Fruit fly (Drosophila melanogaster) whole organism, embryonic: Measurements from ENCODE around the gene CG31068.
A peak's percentile ranks its signal among the peaks of the same experiment; 100 is the strongest.

Experiments used
- Atf6 ChIP-seq: fragments of 200-800 bp; sonication (Bioruptor generic); IDR thresholded peaks from 2 replicates; pipeline ENCODE4 v1.3.6; 2022; ENCODE audit warnings: missing biosample characterization, missing genetic modification characterization
- Bdp1 ChIP-seq: fragments of 200-800 bp; sonication (Bioruptor generic); optimal IDR thresholded peaks from 3 replicates; lab custom pipeline; 2016; ENCODE audit warnings: missing biosample characterization, missing genetic modification characterization
- CG10274 ChIP-seq: fragments of 200-800 bp; sonication (Bioruptor generic); optimal IDR thresholded peaks from 3 replicates; lab custom pipeline; 2017; ENCODE audit warnings: missing biosample characterization, mild to moderate bottlenecking, missing genetic modification characterization
- CG10979 ChIP-seq: fragments of 200-800 bp; sonication (Bioruptor generic); optimal IDR thresholded peaks from 2 replicates; lab custom pipeline; 2018; ENCODE audit warnings: missing biosample characterization, mild to moderate bottlenecking, missing genetic modification characterization, moderate library complexity
- CG1603 ChIP-seq: fragments of 200-800 bp; sonication (Bioruptor generic); optimal IDR thresholded peaks from 2 replicates; lab custom pipeline; 2019; ENCODE audit warnings: missing biosample characterization, mild to moderate bottlenecking, missing genetic modification characterization, moderate library complexity
- CG17359 ChIP-seq: fragments of 200-800 bp; sonication (Bioruptor generic); optimal IDR thresholded peaks from 3 replicates; lab custom pipeline; 2018; ENCODE audit warnings: missing biosample characterization, mild to moderate bottlenecking, missing genetic modification characterization, moderate library complexity
- CG17802 ChIP-seq: fragments of 200-800 bp; sonication (Bioruptor generic); optimal IDR thresholded peaks from 2 replicates; lab custom pipeline; 2018; ENCODE audit warnings: missing biosample characterization, mild to moderate bottlenecking, missing genetic modification characterization, moderate library complexity
- CG1832 ChIP-seq: fragments of 200-800 bp; sonication (Bioruptor generic); optimal IDR thresholded peaks from 2 replicates; lab custom pipeline; 2017; ENCODE audit warnings: missing biosample characterization, mild to moderate bottlenecking, missing genetic modification characterization, inconsistent platforms
- CG18764 ChIP-seq: fragments of 200-800 bp; sonication (Bioruptor generic); optimal IDR thresholded peaks from 3 replicates; lab custom pipeline; 2016; ENCODE audit warnings: missing biosample characterization, missing genetic modification characterization
- CG2712 ChIP-seq: fragments of 200-800 bp; optimal IDR thresholded peaks from 3 replicates; lab custom pipeline; 2019; ENCODE audit warnings: missing biosample characterization, mild to moderate bottlenecking, missing genetic modification characterization, moderate library complexity
- CG3281 ChIP-seq: fragments of 200-800 bp; sonication (Bioruptor generic); optimal IDR thresholded peaks from 3 replicates; lab custom pipeline; 2017; ENCODE audit warnings: missing biosample characterization, mild to moderate bottlenecking, missing genetic modification characterization
- CG6175 ChIP-seq: fragments of 200-800 bp; sonication (Bioruptor generic); IDR thresholded peaks from 3 replicates; pipeline ENCODE4 v1.3.6; 2022; ENCODE audit warnings: missing biosample characterization, missing genetic modification characterization
- CG6272 ChIP-seq: fragments of 200-800 bp; sonication (Bioruptor generic); IDR thresholded peaks from 2 replicates; pipeline ENCODE4 v1.3.6; 2022; ENCODE audit warnings: missing biosample characterization, missing genetic modification characterization
- CG7357 ChIP-seq: fragments of 200-800 bp; sonication (Bioruptor generic); IDR thresholded peaks from 3 replicates; pipeline ENCODE4 v1.3.6; 2022; ENCODE audit warnings: missing biosample characterization, missing genetic modification characterization
- CG8089 ChIP-seq: fragments of 200-800 bp; sonication (Bioruptor generic); optimal IDR thresholded peaks from 3 replicates; lab custom pipeline; 2016; ENCODE audit warnings: missing biosample characterization, missing genetic modification characterization
- CG8290 ChIP-seq, 3 experiments: fragments of 200-800 bp; sonication (Bioruptor generic); optimal IDR thresholded peaks; 2 replicates each; lab custom pipeline; 2016 to 2019; ENCODE audit warnings: missing biosample characterization in 3 of 3, missing genetic modification characterization in 3 of 3, mild to moderate bottlenecking in 2 of 3, moderate library complexity in 1 of 3
- CG8359 ChIP-seq: fragments of 200-800 bp; sonication (Bioruptor generic); optimal IDR thresholded peaks from 2 replicates; lab custom pipeline; 2017; ENCODE audit warnings: missing biosample characterization, mild to moderate bottlenecking, missing genetic modification characterization, borderline replicate concordance
- CG8388 ChIP-seq: fragments of 200-800 bp; sonication (Bioruptor generic); optimal IDR thresholded peaks from 2 replicates; lab custom pipeline; 2019; ENCODE audit warnings: missing biosample characterization, mild to moderate bottlenecking, missing genetic modification characterization, moderate library complexity
- CG8924 ChIP-seq: fragments of 200-800 bp; optimal IDR thresholded peaks from 3 replicates; lab custom pipeline; 2019; ENCODE audit warnings: missing biosample characterization, mild to moderate bottlenecking, missing genetic modification characterization, moderate library complexity
- CG9437 ChIP-seq: fragments of 200-800 bp; sonication (Bioruptor generic); optimal IDR thresholded peaks from 2 replicates; lab custom pipeline; 2018; ENCODE audit warnings: missing biosample characterization, mild to moderate bottlenecking, missing genetic modification characterization
- CG9797 ChIP-seq: fragments of 200-800 bp; sonication (Bioruptor generic); optimal IDR thresholded peaks from 3 replicates; lab custom pipeline; 2018; ENCODE audit warnings: missing biosample characterization, mild to moderate bottlenecking, missing genetic modification characterization
- CHES-1-like ChIP-seq: fragments of 200-800 bp; sonication (Bioruptor generic); optimal IDR thresholded peaks from 2 replicates; lab custom pipeline; 2016; ENCODE audit warnings: missing biosample characterization, missing genetic modification characterization
- CTCF ChIP-seq: fragments of 200-800 bp; sonication (Bioruptor generic); optimal IDR thresholded peaks from 2 replicates; lab custom pipeline; 2017; ENCODE audit warnings: missing biosample characterization, mild to moderate bottlenecking, missing genetic modification characterization, moderate library complexity
- Camta ChIP-seq: fragments of 200-800 bp; sonication (Bioruptor generic); optimal IDR thresholded peaks from 2 replicates; lab custom pipeline; 2016; ENCODE audit warnings: missing biosample characterization, missing genetic modification characterization
- Dp ChIP-seq: fragments of 200-800 bp; sonication (Bioruptor generic); optimal IDR thresholded peaks from 2 replicates; lab custom pipeline; 2018; ENCODE audit warnings: missing biosample characterization, mild to moderate bottlenecking, missing genetic modification characterization, moderate library complexity
- HmgZ ChIP-seq: fragments of 200-800 bp; sonication (Bioruptor generic); optimal IDR thresholded peaks from 2 replicates; lab custom pipeline; 2018; ENCODE audit warnings: missing biosample characterization, mild to moderate bottlenecking, missing genetic modification characterization
- Max ChIP-seq: fragments of 200-800 bp; sonication (Bioruptor generic); optimal IDR thresholded peaks from 2 replicates; lab custom pipeline; 2016; ENCODE audit warnings: missing biosample characterization, mild to moderate bottlenecking, missing genetic modification characterization
- Neu2 ChIP-seq: fragments of 200-800 bp; sonication (Bioruptor generic); optimal IDR thresholded peaks from 3 replicates; lab custom pipeline; 2016; ENCODE audit warnings: missing biosample characterization, missing genetic modification characterization, borderline replicate concordance
- Pdp1 ChIP-seq, 2 experiments: fragments of 200-800 bp; sonication (Bioruptor generic); optimal IDR thresholded peaks; 3 replicates each; lab custom pipeline; 2016; ENCODE audit warnings: missing biosample characterization in 2 of 2, missing genetic modification characterization in 2 of 2, mild to moderate bottlenecking in 1 of 2, moderate library complexity in 1 of 2
- Rfx ChIP-seq: fragments of 200-800 bp; sonication (Bioruptor generic); IDR thresholded peaks from 2 replicates; pipeline ENCODE4 v1.3.6; 2022; ENCODE audit warnings: missing biosample characterization, missing genetic modification characterization
- Taf1 ChIP-seq: fragments of 200-800 bp; sonication (Bioruptor generic); IDR thresholded peaks from 2 replicates; pipeline ENCODE4 v1.3.6; 2022; ENCODE audit warnings: missing biosample characterization, missing genetic modification characterization
- Tbp ChIP-seq: fragments of >200 bp; optimal IDR thresholded peaks from 2 replicates; lab custom pipeline; 2018; ENCODE audit warnings: missing biosample characterization, missing genetic modification characterization
- Vsx1 ChIP-seq: fragments of 200-800 bp; sonication (Bioruptor generic); optimal IDR thresholded peaks from 2 replicates; lab custom pipeline; 2017; ENCODE audit warnings: missing biosample characterization, mild to moderate bottlenecking, missing genetic modification characterization, missing genetic modification reagents
- aop ChIP-seq: fragments of 200-800 bp; sonication (Bioruptor generic); IDR thresholded peaks from 2 replicates; pipeline ENCODE4 v1.3.6; 2022; ENCODE audit warnings: missing biosample characterization, missing genetic modification characterization
- cas ChIP-seq: fragments of 200-800 bp; sonication (Bioruptor generic); IDR thresholded peaks from 2 replicates; pipeline ENCODE4 v1.3.6; 2022; ENCODE audit warnings: missing biosample characterization, missing genetic modification characterization
- chn ChIP-seq: fragments of 200-800 bp; sonication (Bioruptor generic); optimal IDR thresholded peaks from 2 replicates; lab custom pipeline; 2016; ENCODE audit warnings: missing biosample characterization, missing genetic modification characterization
- dmrt11E ChIP-seq: fragments of 200-800 bp; sonication (Bioruptor generic); optimal IDR thresholded peaks from 3 replicates; lab custom pipeline; 2018; ENCODE audit warnings: missing biosample characterization, mild to moderate bottlenecking, missing genetic modification characterization, moderate library complexity
- ftz-f1 ChIP-seq: fragments of 200-800 bp; sonication (Bioruptor generic); optimal IDR thresholded peaks from 2 replicates; lab custom pipeline; 2016; ENCODE audit warnings: missing biosample characterization, missing genetic modification characterization
- grn ChIP-seq: fragments of 200-800 bp; sonication (Bioruptor generic); optimal IDR thresholded peaks from 3 replicates; lab custom pipeline; 2017; ENCODE audit warnings: missing biosample characterization, missing genetic modification characterization
- hbn ChIP-seq: fragments of 200-800 bp; sonication (Bioruptor generic); IDR thresholded peaks from 2 replicates; pipeline ENCODE4 v1.3.6; 2022; ENCODE audit warnings: missing biosample characterization, missing genetic modification characterization; ENCODE audit not compliant: partially characterized antibody
- nerfin-1 ChIP-seq: fragments of 200-800 bp; sonication (Bioruptor generic); optimal IDR thresholded peaks from 3 replicates; lab custom pipeline; 2019; ENCODE audit warnings: missing biosample characterization, mild to moderate bottlenecking, missing genetic modification characterization, moderate library complexity
- pb ChIP-seq: fragments of 200-800 bp; sonication (Bioruptor generic); optimal IDR thresholded peaks from 3 replicates; lab custom pipeline; 2016; ENCODE audit warnings: missing biosample characterization, missing genetic modification characterization
- ranshi ChIP-seq: fragments of 200-800 bp; sonication (Bioruptor generic); IDR thresholded peaks from 2 replicates; pipeline ENCODE4 v1.3.6; 2022; ENCODE audit warnings: missing biosample characterization, missing genetic modification characterization
- salm ChIP-seq: fragments of 200-800 bp; sonication (Bioruptor generic); optimal IDR thresholded peaks from 2 replicates; lab custom pipeline; 2018; ENCODE audit warnings: missing biosample characterization, mild to moderate bottlenecking, missing genetic modification characterization
- sens-2 ChIP-seq: fragments of 200-800 bp; sonication (Bioruptor generic); IDR thresholded peaks from 2 replicates; pipeline ENCODE4 v1.3.6; 2022; ENCODE audit warnings: missing biosample characterization, missing genetic modification characterization
- sr ChIP-seq: fragments of 200-800 bp; sonication (Bioruptor generic); IDR thresholded peaks from 3 replicates; pipeline ENCODE4 v1.3.6; 2022; ENCODE audit warnings: missing biosample characterization, missing genetic modification characterization
- sug ChIP-seq: fragments of 200-800 bp; optimal IDR thresholded peaks from 2 replicates; lab custom pipeline; 2019; ENCODE audit warnings: missing biosample characterization, mild to moderate bottlenecking, missing genetic modification characterization, moderate library complexity
- wek ChIP-seq: fragments of 200-800 bp; sonication (Bioruptor generic); optimal IDR thresholded peaks from 3 replicates; lab custom pipeline; 2018; ENCODE audit warnings: missing biosample characterization, mild to moderate bottlenecking, missing genetic modification characterization, moderate library complexity
- zfh1 ChIP-seq: fragments of 200-800 bp; sonication (Bioruptor generic); IDR thresholded peaks from 3 replicates; pipeline ENCODE4 v1.3.6; 2022; ENCODE audit warnings: missing biosample characterization, missing genetic modification characterization

CG31068 gene

DNA sequence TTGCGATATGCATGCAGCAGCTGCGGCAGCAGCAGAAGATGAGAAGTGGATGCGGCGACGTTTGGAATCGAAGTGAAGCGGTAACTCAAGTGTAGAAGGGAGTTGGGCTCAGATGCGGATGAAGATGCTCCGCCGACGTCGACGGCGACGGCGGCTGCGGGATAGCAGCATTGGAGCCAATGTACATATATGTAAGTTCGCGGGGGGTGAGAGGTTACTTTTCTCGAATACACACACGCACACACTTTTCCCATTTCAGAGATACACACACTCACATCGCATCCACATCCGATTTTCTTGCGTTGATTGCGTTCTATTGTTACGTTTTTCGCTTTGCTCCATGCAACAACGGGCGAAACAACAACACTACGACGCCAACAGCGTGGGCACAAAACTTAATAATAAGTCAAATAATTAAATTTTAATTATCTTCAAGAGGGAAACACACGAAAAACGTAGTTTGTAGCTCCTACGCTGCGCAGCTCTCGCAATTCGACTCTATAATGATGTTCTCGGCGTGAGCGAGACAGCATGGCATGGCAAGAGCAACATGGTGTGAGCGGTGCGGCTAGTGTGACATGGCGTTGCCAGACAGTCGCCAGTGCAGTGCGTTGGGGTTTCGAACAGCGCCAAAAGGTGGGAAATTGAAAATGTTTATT is 11.4 kb downstream of the CG31068 start, which contains the start of gene CG18766 (continued):
- TF ChIP-seq Max (GFP tag; lab: Kevin White, UChicago) = peak; percentile 38
- peak; percentile 5 for TF ChIP-seq CG10979 (tag; lab: Kevin White, UChicago)
- TF ChIP-seq hbn (GFP tag; lab: Robert Waterston, UW) = no peak
- TF ChIP-seq CG6175 (GFP tag; lab: Robert Waterston, UW) = 0 out of 3 replicates have a peak, but pooled peaks have one; percentile 41
- TF ChIP-seq CTCF (GFP tag; lab: Kevin White, UChicago) = peak; percentile 73
- TF ChIP-seq CG18764 (GFP tag; lab: Kevin White, UChicago) = no peak
- TF ChIP-seq aop = 0 out of 2 replicates have a peak, but pooled peaks have one; percentile 54
- TF ChIP-seq Pdp1 (GFP tag; optimal IDR thresholded peaks at IDR 0.05; lab: Kevin White, UChicago) = peak in 1 of 2 experiments; percentile 57
- peak; percentile 8 for TF ChIP-seq CG8290 (GFP tag; optimal IDR thresholded peaks at IDR 0.05; lab: Kevin White, UChicago)
- peak in 1 of 2 experiments; percentile 67 for TF ChIP-seq CG8290 (tag; optimal IDR thresholded peaks at IDR 0.05; lab: Kevin White, UChicago)
- TF ChIP-seq zfh1 (GFP tag; lab: Robert Waterston, UW) = 0 out of 3 replicates have a peak, but pooled peaks have one; percentile 38
- 0 out of 2 replicates have a peak, but pooled peaks have one; percentile 22 for TF ChIP-seq cas (GFP tag; lab: Robert Waterston, UW)
- TF ChIP-seq Taf1 (GFP tag; lab: Robert Waterston, UW) = no peak
- TF ChIP-seq CG8359 (GFP tag; lab: Kevin White, UChicago) = no peak
- no peak for TF ChIP-seq CG3281 (GFP tag; lab: Kevin White, UChicago)
- peak; percentile 41 for TF ChIP-seq grn (GFP tag; lab: Kevin White, UChicago)
- TF ChIP-seq sug (tag; lab: Kevin White, UChicago) = peak; percentile 99
- TF ChIP-seq CG8089 (GFP tag; lab: Kevin White, UChicago) = peak; percentile 7
- peak; percentile 18 for TF ChIP-seq CG9797 (GFP tag; lab: Kevin White, UChicago)
- TF ChIP-seq sens-2 (GFP tag; lab: Robert Waterston, UW) = no peak
- TF ChIP-seq Atf6 = peak; percentile 27; the same call in 1 of the 2 replicates
- TF ChIP-seq Camta (GFP tag; lab: Kevin White, UChicago) = peak; percentile 13
- peak; percentile 69 for TF ChIP-seq ftz-f1 (GFP tag; lab: Kevin White, UChicago)
- peak; percentile 56 for TF ChIP-seq pb (GFP tag; lab: Kevin White, UChicago)
- TF ChIP-seq CG2712 (tag; lab: Kevin White, UChicago) = no peak
- no peak for TF ChIP-seq salm (tag; lab: Kevin White, UChicago)
- peak; percentile 45; the same call in 1 of the 2 replicates for TF ChIP-seq Rfx
- TF ChIP-seq Tbp (GFP tag; lab: Kevin White, UChicago) = no peak
- TF ChIP-seq HmgZ (tag; lab: Kevin White, UChicago) = peak; percentile 88
- no peak for TF ChIP-seq CG17359 (tag; lab: Kevin White, UChicago)
- no peak for TF ChIP-seq nerfin-1
- no peak for TF ChIP-seq CG17802 (tag; lab: Kevin White, UChicago)
- no peak for TF ChIP-seq CG6272
- no peak for TF ChIP-seq CG10274 (GFP tag; lab: Kevin White, UChicago)
- peak; percentile 39 for TF ChIP-seq Neu2 (GFP tag; lab: Kevin White, UChicago)
- no peak for TF ChIP-seq ranshi (GFP tag; lab: Robert Waterston, UW)
- TF ChIP-seq CG9437 (GFP tag; lab: Kevin White, UChicago) = peak; percentile 95
- no peak for TF ChIP-seq Vsx1 (GFP tag; lab: Kevin White, UChicago)
- TF ChIP-seq wek (GFP tag; lab: Kevin White, UChicago) = no peak
- TF ChIP-seq sr = 0 out of 3 replicates have a peak, but pooled peaks have one; percentile 44
- peak; percentile 7 for TF ChIP-seq dmrt11E (tag; lab: Kevin White, UChicago)
- TF ChIP-seq chn (GFP tag; lab: Kevin White, UChicago) = peak; percentile 60
- peak; percentile 14 for TF ChIP-seq CG8924 (tag; lab: Kevin White, UChicago)
- no peak for TF ChIP-seq CG8388 (GFP tag; lab: Kevin White, UChicago)
- no peak for TF ChIP-seq CG7357 (GFP tag; lab: Robert Waterston, UW)
- TF ChIP-seq CG1603 (tag; lab: Kevin White, UChicago) = peak; percentile 79
- peak; percentile 81 for TF ChIP-seq Dp (GFP tag; lab: Kevin White, UChicago)
- peak; percentile 51 for TF ChIP-seq CHES-1-like (GFP tag; lab: Kevin White, UChicago)
- peak; percentile 98 for TF ChIP-seq CG1832 (GFP tag; lab: Kevin White, UChicago)
- peak; percentile 9 for TF ChIP-seq Bdp1
